Fruit fly (Drosophila melanogaster) whole organism, embryonic: ENCODE results near the gene RabX6.
A peak's percentile ranks its signal among the peaks of the same experiment; 100 is the strongest.

ENCODE experiments used
- Aef1 ChIP-seq: fragments of 200-800 bp; sonication (Bioruptor generic); IDR thresholded peaks from 3 replicates; pipeline ENCODE4 v1.3.6; 2022; ENCODE audit warnings: missing biosample characterization, missing genetic modification characterization
- CG10147 ChIP-seq: fragments of 200-800 bp; sonication (Bioruptor generic); optimal IDR thresholded peaks from 2 replicates; lab custom pipeline; 2019; ENCODE audit warnings: missing biosample characterization, mild to moderate bottlenecking, missing genetic modification characterization, moderate library complexity
- CG10267 ChIP-seq: fragments of 200-800 bp; sonication (Bioruptor generic); optimal IDR thresholded peaks from 2 replicates; lab custom pipeline; 2018; ENCODE audit warnings: missing biosample characterization, mild to moderate bottlenecking, missing genetic modification characterization, moderate library complexity
- CG10654 ChIP-seq: fragments of 200-800 bp; sonication (Bioruptor generic); optimal IDR thresholded peaks from 2 replicates; lab custom pipeline; 2016; ENCODE audit warnings: missing biosample characterization, missing genetic modification characterization
- CG11247 ChIP-seq: fragments of 200-800 bp; sonication (Bioruptor generic); IDR thresholded peaks from 2 replicates; pipeline ENCODE4 v1.3.6; 2022; ENCODE audit warnings: missing biosample characterization, missing genetic modification characterization
- CG11398 ChIP-seq: fragments of 200-800 bp; sonication (Bioruptor generic); optimal IDR thresholded peaks from 2 replicates; lab custom pipeline; 2016; ENCODE audit warnings: missing biosample characterization, missing genetic modification characterization
- CG12391 ChIP-seq: fragments of 200-800 bp; sonication (Bioruptor generic); optimal IDR thresholded peaks from 3 replicates; lab custom pipeline; 2018; ENCODE audit warnings: missing biosample characterization, mild to moderate bottlenecking, missing genetic modification characterization, moderate library complexity
- CG13775 ChIP-seq: fragments of 200-800 bp; sonication (Bioruptor generic); optimal IDR thresholded peaks from 3 replicates; lab custom pipeline; 2017; ENCODE audit warnings: missing biosample characterization, mild to moderate bottlenecking, missing genetic modification characterization
- CG15601 ChIP-seq: fragments of 200-800 bp; sonication (Bioruptor generic); optimal IDR thresholded peaks from 3 replicates; lab custom pipeline; 2019; ENCODE audit warnings: missing biosample characterization, mild to moderate bottlenecking, missing genetic modification characterization, moderate library complexity
- CG17186 ChIP-seq: fragments of 200-800 bp; sonication (Bioruptor generic); optimal IDR thresholded peaks from 3 replicates; lab custom pipeline; 2017; ENCODE audit warnings: missing biosample characterization, missing genetic modification reagents, missing genetic modification characterization
- CG18262 ChIP-seq: fragments of 200-800 bp; optimal IDR thresholded peaks from 3 replicates; lab custom pipeline; 2019; ENCODE audit warnings: missing biosample characterization, mild to moderate bottlenecking, missing genetic modification characterization, moderate library complexity
- CG2129 ChIP-seq: fragments of 200-800 bp; sonication (Bioruptor generic); IDR thresholded peaks from 2 replicates; pipeline ENCODE4 v1.3.6; 2022; ENCODE audit warnings: missing biosample characterization, missing genetic modification characterization; ENCODE audit not compliant: partially characterized antibody
- CG31365 ChIP-seq: fragments of 200-800 bp; sonication (Bioruptor generic); optimal IDR thresholded peaks from 2 replicates; lab custom pipeline; 2018; ENCODE audit warnings: missing biosample characterization, mild to moderate bottlenecking, missing genetic modification characterization
- CG4360 ChIP-seq: fragments of 200-800 bp; sonication (Bioruptor generic); IDR thresholded peaks from 2 replicates; pipeline ENCODE4 v1.3.6; 2022; ENCODE audit warnings: missing biosample characterization, missing genetic modification characterization
- CG6254 ChIP-seq: fragments of 200-800 bp; sonication (Bioruptor generic); optimal IDR thresholded peaks from 3 replicates; lab custom pipeline; 2017; ENCODE audit warnings: mild to moderate bottlenecking, missing biosample characterization, missing genetic modification reagents, missing genetic modification characterization
- CG6791 ChIP-seq: fragments of 200-800 bp; sonication (Bioruptor generic); IDR thresholded peaks from 3 replicates; pipeline ENCODE4 v1.3.6; 2022; ENCODE audit warnings: missing biosample characterization, missing genetic modification characterization; ENCODE audit not compliant: partially characterized antibody
- CG7357 ChIP-seq: fragments of 200-800 bp; sonication (Bioruptor generic); IDR thresholded peaks from 3 replicates; pipeline ENCODE4 v1.3.6; 2022; ENCODE audit warnings: missing biosample characterization, missing genetic modification characterization
- CG7745 ChIP-seq: fragments of 200-800 bp; sonication (Bioruptor generic); optimal IDR thresholded peaks from 2 replicates; lab custom pipeline; 2018; ENCODE audit warnings: missing biosample characterization, mild to moderate bottlenecking, missing genetic modification characterization, moderate library complexity
- CG8089 ChIP-seq: fragments of 200-800 bp; sonication (Bioruptor generic); optimal IDR thresholded peaks from 3 replicates; lab custom pipeline; 2016; ENCODE audit warnings: missing biosample characterization, missing genetic modification characterization
- CTCF ChIP-seq: fragments of 200-800 bp; sonication (Bioruptor generic); optimal IDR thresholded peaks from 2 replicates; lab custom pipeline; 2017; ENCODE audit warnings: missing biosample characterization, mild to moderate bottlenecking, missing genetic modification characterization, moderate library complexity
- CkIIα-i1 ChIP-seq: fragments of 200-800 bp; sonication (Bioruptor generic); IDR thresholded peaks from 2 replicates; pipeline ENCODE4 v1.3.6; 2022; ENCODE audit warnings: missing biosample characterization, missing genetic modification characterization
- D19A ChIP-seq: fragments of 200-800 bp; optimal IDR thresholded peaks from 3 replicates; lab custom pipeline; 2019; ENCODE audit warnings: missing biosample characterization, mild to moderate bottlenecking, missing genetic modification characterization, moderate library complexity
- Deaf1 ChIP-seq: fragments of 200-800 bp; optimal IDR thresholded peaks from 3 replicates; lab custom pipeline; 2019; ENCODE audit warnings: missing biosample characterization, mild to moderate bottlenecking, missing genetic modification characterization, moderate library complexity
- Dp ChIP-seq: fragments of 200-800 bp; sonication (Bioruptor generic); optimal IDR thresholded peaks from 2 replicates; lab custom pipeline; 2018; ENCODE audit warnings: missing biosample characterization, mild to moderate bottlenecking, missing genetic modification characterization, moderate library complexity
- Drgx ChIP-seq: fragments of 200-800 bp; sonication (Bioruptor generic); IDR thresholded peaks from 2 replicates; pipeline ENCODE4 v1.3.6; 2022; ENCODE audit warnings: missing biosample characterization, missing genetic modification characterization
- GATAe ChIP-seq: fragments of 200-800 bp; sonication (Bioruptor generic); conservative IDR thresholded peaks from 2 replicates; pipeline ENCODE4 v1.3.6; 2022; ENCODE audit warnings: missing biosample characterization, missing genetic modification characterization
- Hr78 ChIP-seq, 2 experiments: fragments of 200-800 bp in 1 of 2; fragments of >200 bp in 1 of 2; sonication (Bioruptor generic) in 1 of 2; optimal IDR thresholded peaks; 2 replicates each; lab custom pipeline; 2017 to 2019; ENCODE audit warnings: missing biosample characterization in 2 of 2, missing genetic modification characterization in 2 of 2, mild to moderate bottlenecking in 1 of 2, moderate library complexity in 1 of 2
- Kr ChIP-seq: fragments of 200-800 bp; sonication (Bioruptor generic); optimal IDR thresholded peaks from 2 replicates; lab custom pipeline; 2017; ENCODE audit warnings: missing biosample characterization, mild to moderate bottlenecking, missing genetic modification characterization
- MBD-R2 ChIP-seq: fragments of 200-800 bp; sonication (Bioruptor generic); IDR thresholded peaks from 2 replicates; pipeline ENCODE4 v1.3.6; 2022; ENCODE audit warnings: missing biosample characterization, missing genetic modification characterization
- Med ChIP-seq: fragments of 200-800 bp; sonication (Bioruptor generic); peaks from one replicate; lab custom pipeline; 2016; ENCODE audit warnings: missing biosample characterization, missing genetic modification characterization, mild to moderate bottlenecking, inconsistent platforms, moderate library complexity
- Nf-YC ChIP-seq: fragments of 200-800 bp; optimal IDR thresholded peaks from 3 replicates; lab custom pipeline; 2019; ENCODE audit warnings: missing biosample characterization, mild to moderate bottlenecking, missing genetic modification characterization, moderate library complexity
- Scr ChIP-seq: fragments of 200-800 bp; sonication (Bioruptor generic); IDR thresholded peaks from 2 replicates; pipeline ENCODE4 v1.3.6; 2022; ENCODE audit warnings: missing biosample characterization, missing genetic modification characterization; ENCODE audit not compliant: partially characterized antibody
- Spps ChIP-seq: fragments of 200-800 bp; sonication (Bioruptor generic); optimal IDR thresholded peaks from 2 replicates; lab custom pipeline; 2018; ENCODE audit warnings: missing biosample characterization, mild to moderate bottlenecking, missing genetic modification characterization
- ara ChIP-seq: fragments of 200-800 bp; sonication (Bioruptor generic); IDR thresholded peaks from 2 replicates; pipeline ENCODE4 v1.3.6; 2022; ENCODE audit warnings: missing biosample characterization, missing genetic modification characterization
- ash1 ChIP-seq: fragments of 200-800 bp; sonication (Bioruptor generic); optimal IDR thresholded peaks from 2 replicates; lab custom pipeline; 2018; ENCODE audit warnings: missing biosample characterization, mild to moderate bottlenecking, missing genetic modification characterization
- bowl ChIP-seq: fragments of 200-800 bp; sonication (Bioruptor generic); IDR thresholded peaks from 2 replicates; pipeline ENCODE4 v1.3.6; 2022; ENCODE audit warnings: missing biosample characterization, missing genetic modification characterization
- cad ChIP-seq: fragments of >200 bp; optimal IDR thresholded peaks from 2 replicates; lab custom pipeline; 2017; ENCODE audit warnings: missing biosample characterization, missing genetic modification characterization
- croc ChIP-seq: fragments of 200-800 bp; sonication (Bioruptor generic); conservative IDR thresholded peaks from 3 replicates; pipeline ENCODE4 v1.3.6; 2022; ENCODE audit warnings: missing biosample characterization, missing genetic modification characterization
- da ChIP-seq: fragments of 200-800 bp; sonication (Bioruptor generic); optimal IDR thresholded peaks from 2 replicates; lab custom pipeline; 2016; ENCODE audit warnings: missing biosample characterization, missing genetic modification characterization
- eve ChIP-seq, 2 experiments: fragments of >200 bp; optimal IDR thresholded peaks; 2 replicates each; lab custom pipeline; 2017; ENCODE audit warnings: missing biosample characterization in 2 of 2, missing genetic modification characterization in 2 of 2
- fd3F ChIP-seq: fragments of 200-800 bp; sonication (Bioruptor generic); optimal IDR thresholded peaks from 2 replicates; lab custom pipeline; 2018; ENCODE audit warnings: missing biosample characterization, mild to moderate bottlenecking, missing genetic modification characterization, moderate library complexity
- hth ChIP-seq: fragments of >200 bp; optimal IDR thresholded peaks from 2 replicates; lab custom pipeline; 2017; ENCODE audit warnings: inconsistent platforms
- ken ChIP-seq: fragments of 200-800 bp; sonication (Bioruptor generic); IDR thresholded peaks from 3 replicates; pipeline ENCODE4 v1.3.6; 2022; ENCODE audit warnings: missing biosample characterization, missing genetic modification characterization
- knrl ChIP-seq: fragments of 200-800 bp; sonication (Bioruptor generic); IDR thresholded peaks from 3 replicates; pipeline ENCODE4 v1.3.6; 2022; ENCODE audit warnings: missing biosample characterization, missing genetic modification characterization; ENCODE audit not compliant: partially characterized antibody
- mirr ChIP-seq: fragments of 200-800 bp; sonication (Bioruptor generic); optimal IDR thresholded peaks from 3 replicates; lab custom pipeline; 2018; ENCODE audit warnings: missing biosample characterization, mild to moderate bottlenecking, missing genetic modification characterization
- salm ChIP-seq: fragments of 200-800 bp; sonication (Bioruptor generic); optimal IDR thresholded peaks from 2 replicates; lab custom pipeline; 2018; ENCODE audit warnings: missing biosample characterization, mild to moderate bottlenecking, missing genetic modification characterization
- sc ChIP-seq, 3 experiments: fragments of >200 bp in 2 of 3; fragments of 200-800 bp in 1 of 3; sonication (Bioruptor generic) in 1 of 3; optimal IDR thresholded peaks; 2 replicates in 2 of 3; 3 replicates in 1 of 3; lab custom pipeline; 2017; ENCODE audit warnings: mild to moderate bottlenecking in 1 of 3, missing biosample characterization in 1 of 3, missing genetic modification characterization in 1 of 3, missing genetic modification reagents in 1 of 3
- seq ChIP-seq: fragments of 200-800 bp; sonication (Bioruptor generic); IDR thresholded peaks from 2 replicates; pipeline ENCODE4 v1.3.6; 2022; ENCODE audit warnings: missing biosample characterization, missing genetic modification characterization
- stc ChIP-seq: fragments of 200-800 bp; sonication (Bioruptor generic); IDR thresholded peaks from 2 replicates; pipeline ENCODE4 v1.3.6; 2022; ENCODE audit warnings: missing biosample characterization, missing genetic modification characterization
- toy ChIP-seq: fragments of 200-800 bp; sonication (Bioruptor generic); IDR thresholded peaks from 2 replicates; pipeline ENCODE4 v1.3.6; 2022; ENCODE audit warnings: missing biosample characterization, missing genetic modification characterization
- trem ChIP-seq: fragments of 200-800 bp; optimal IDR thresholded peaks from 3 replicates; lab custom pipeline; 2019; ENCODE audit warnings: missing biosample characterization, mild to moderate bottlenecking, missing genetic modification characterization, moderate library complexity

The RabX6 gene

dm6 chr3L:692699-693098, 2.4 kb downstream of the RabX6 start, which contains the start of gene Vti1a (continued):
- no peak for TF ChIP-seq CG11247 (GFP tag; lab: Robert Waterston, UW)
- peak; percentile 2 for TF ChIP-seq CG18262 (tag; lab: Kevin White, UChicago)
- TF ChIP-seq CG12391 (tag; lab: Kevin White, UChicago) = peak; percentile 16
- no peak for TF ChIP-seq knrl (GFP tag; lab: Robert Waterston, UW)
- TF ChIP-seq da (GFP tag; lab: Kevin White, UChicago) = no peak
- no peak for TF ChIP-seq stc (GFP tag; lab: Robert Waterston, UW)
- no peak for TF ChIP-seq CG2129
- TF ChIP-seq Hr78 (GFP tag; optimal IDR thresholded peaks at IDR 0.05; lab: Kevin White, UChicago) = no peak
- TF ChIP-seq mirr (GFP tag; lab: Kevin White, UChicago) = no peak
- no peak for TF ChIP-seq CG8089 (GFP tag; lab: Kevin White, UChicago)
- TF ChIP-seq CG17186 (GFP tag; lab: Kevin White, UChicago) = no peak
- no peak for TF ChIP-seq toy (GFP tag; lab: Robert Waterston, UW)
- peak; percentile 42 for TF ChIP-seq CTCF (GFP tag; lab: Kevin White, UChicago)
- no peak for TF ChIP-seq CG7357
- TF ChIP-seq CG13775 (GFP tag; lab: Kevin White, UChicago) = no peak
- TF ChIP-seq CG15601 = peak; percentile 44
- no peak for TF ChIP-seq CG11398 (GFP tag; lab: Kevin White, UChicago)
- no peak for TF ChIP-seq salm
- TF ChIP-seq Deaf1 (tag; lab: Kevin White, UChicago) = peak; percentile 9
- no peak for TF ChIP-seq hth (lab: Kevin White, UChicago)
- no peak for TF ChIP-seq ken (GFP tag; lab: Robert Waterston, UW)
- no peak for TF ChIP-seq bowl (GFP tag; lab: Robert Waterston, UW)
- peak; percentile 38 for TF ChIP-seq CG10267 (tag; lab: Kevin White, UChicago)
- peak; percentile 82 for TF ChIP-seq MBD-R2
- TF ChIP-seq fd3F (GFP tag; lab: Kevin White, UChicago) = no peak
- no peak for TF ChIP-seq Spps (tag; lab: Kevin White, UChicago)
- TF ChIP-seq ara (GFP tag; lab: Robert Waterston, UW) = no peak
- no peak for TF ChIP-seq Drgx
- no peak for TF ChIP-seq Kr (GFP tag; lab: Kevin White, UChicago)
- TF ChIP-seq Aef1 (GFP tag; lab: Robert Waterston, UW) = no peak
- TF ChIP-seq trem (tag; lab: Kevin White, UChicago) = peak; percentile 96
- 0 out of 2 replicates have a peak, but pooled peaks have one; percentile 23 for TF ChIP-seq CG4360 (GFP tag; lab: Robert Waterston, UW)
- peak; percentile 55; the same call in 2 of the 3 replicates for TF ChIP-seq CG6791
- no peak for TF ChIP-seq CG10654 (GFP tag; lab: Kevin White, UChicago)
- TF ChIP-seq CG31365 (tag; lab: Kevin White, UChicago) = no peak
- TF ChIP-seq Scr (GFP tag; lab: Robert Waterston, UW) = peak; percentile 33; the same call in 1 of the 2 replicates
- no peak for TF ChIP-seq CG6254 (GFP tag; lab: Kevin White, UChicago)
- no peak for TF ChIP-seq CG10147 (GFP tag; lab: Kevin White, UChicago)
- TF ChIP-seq CkIIα-i1 = no peak
- no peak for TF ChIP-seq GATAe (GFP tag; lab: Robert Waterston, UW)
- TF ChIP-seq seq (GFP tag; lab: Robert Waterston, UW) = no peak
- TF ChIP-seq croc (GFP tag; lab: Robert Waterston, UW) = no peak
- no peak for TF ChIP-seq CG7745 (tag; lab: Kevin White, UChicago)
- no peak for TF ChIP-seq sc (optimal IDR thresholded peaks at IDR 0.05; lab: Kevin White, UChicago)
- TF ChIP-seq sc (GFP tag; optimal IDR thresholded peaks at IDR 0.05; lab: Kevin White, UChicago) = no peak
- TF ChIP-seq D19A = no peak
- TF ChIP-seq ash1 = no peak
- TF ChIP-seq Med (GFP tag; lab: Kevin White, UChicago) = peak; percentile 59
- no peak for TF ChIP-seq cad (GFP tag; lab: Kevin White, UChicago)
- TF ChIP-seq Nf-YC (tag; lab: Kevin White, UChicago) = peak; percentile 12
- TF ChIP-seq Dp (GFP tag; lab: Kevin White, UChicago) = peak; percentile 57
- no peak for TF ChIP-seq eve (GFP tag; optimal IDR thresholded peaks at IDR 0.05; lab: Kevin White, UChicago)
